Worm (Caenorhabditis elegans): ENCODE results near the gene F41E6.1.

F41E6.1 gene

ce11 chrV:8632788-8633187 lies 10.4 kb downstream of the F41E6.1 start:
- TF ChIP-seq unc-62 (GFP tag; optimal IDR thresholded peaks at IDR 0.05) (no peak), lsy-2 (tag; optimal IDR thresholded peaks at IDR 0.05) (no peak), cnd-1 (tag; optimal IDR thresholded peaks at IDR 0.05) (no peak), ceh-43 (GFP tag; optimal IDR thresholded peaks at IDR 0.05) (no peak), nhr-76 (tag; optimal IDR thresholded peaks at IDR 0.05) (no peak), M03D4.4 (tag; optimal IDR thresholded peaks at IDR 0.05) (no peak), sptf-1 (tag; optimal IDR thresholded peaks at IDR 0.05) (no peak), pha-4 (tag; optimal IDR thresholded peaks at IDR 0.05) (no peak), drap-1 (GFP tag; optimal IDR thresholded peaks at IDR 0.05) (no peak), mls-2 (tag; optimal IDR thresholded peaks at IDR 0.05) (no peak), tbx-8 (GFP tag; optimal IDR thresholded peaks at IDR 0.05) (no peak), unc-120 (tag; optimal IDR thresholded peaks at IDR 0.05; ENCODE audit: poor library complexity, severe bottlenecking) (no peak)

- no peak for TF ChIP-seq sptf-1 (tag; optimal IDR thresholded peaks at IDR 0.05)
- no peak for TF ChIP-seq ceh-83 (GFP tag; optimal IDR thresholded peaks at IDR 0.05)
- no peak for TF ChIP-seq sem-2 (GFP tag; optimal IDR thresholded peaks at IDR 0.05)
- no peak for TF ChIP-seq unc-62 (GFP tag; optimal IDR thresholded peaks at IDR 0.05)
- no peak for TF ChIP-seq ceh-43 (GFP tag; optimal IDR thresholded peaks at IDR 0.05)
- no peak for TF ChIP-seq nhr-2 (tag; optimal IDR thresholded peaks at IDR 0.05)
- no peak for TF ChIP-seq lin-32 (GFP tag; optimal IDR thresholded peaks at IDR 0.05)
- no peak for TF ChIP-seq ztf-11 (tag; optimal IDR thresholded peaks at IDR 0.05)
- no peak for TF ChIP-seq tbx-8 (GFP tag; optimal IDR thresholded peaks at IDR 0.05)
- TF ChIP-seq lin-13 (tag; optimal IDR thresholded peaks at IDR 0.05): no peak
- no peak for TF ChIP-seq lsy-2 (tag; optimal IDR thresholded peaks at IDR 0.05)
- no peak for TF ChIP-seq hlh-1 (tag; optimal IDR thresholded peaks at IDR 0.05)
- no peak for TF ChIP-seq M03D4.4 (tag; optimal IDR thresholded peaks at IDR 0.05)
- TF ChIP-seq cnd-1 (tag; optimal IDR thresholded peaks at IDR 0.05): no peak
- no peak for TF ChIP-seq unc-120 (tag; optimal IDR thresholded peaks at IDR 0.05; ENCODE audit: poor library complexity, severe bottlenecking)
- no peak for TF ChIP-seq bed-3 (GFP tag; optimal IDR thresholded peaks at IDR 0.05)
- no peak for TF ChIP-seq snpc-4 (tag; optimal IDR thresholded peaks at IDR 0.05)
- no peak for TF ChIP-seq pha-4 (tag; optimal IDR thresholded peaks at IDR 0.05)
These were observed 13.2 kb downstream of the F41E6.1 start, which contains the start of gene oac-29 for ce11 chrV:8635575-8635974. TSS of gene oac-29 (minus strand) at chrV:8635675.

ce11 chrV:8636907-8637306 lies 14.5 kb downstream of the F41E6.1 start, which contains the start of gene grl-12:
TSS of gene grl-12 (minus strand) at chrV:8637007.
- TF ChIP-seq unc-62 (GFP tag; optimal IDR thresholded peaks at IDR 0.05): no peak
- no peak for TF ChIP-seq nhr-237 (tag; optimal IDR thresholded peaks at IDR 0.05)
- TF ChIP-seq M03D4.4 (tag; optimal IDR thresholded peaks at IDR 0.05): no peak
- TF ChIP-seq nhr-76 (tag; optimal IDR thresholded peaks at IDR 0.05): no peak
- TF ChIP-seq unc-39 (tag; optimal IDR thresholded peaks at IDR 0.05): no peak
- TF ChIP-seq ceh-83 (GFP tag; optimal IDR thresholded peaks at IDR 0.05): no peak
- no peak for TF ChIP-seq sem-2 (GFP tag; optimal IDR thresholded peaks at IDR 0.05)
- no peak for TF ChIP-seq hlh-1 (tag; optimal IDR thresholded peaks at IDR 0.05)
- no peak for TF ChIP-seq unc-120 (tag; optimal IDR thresholded peaks at IDR 0.05; ENCODE audit: poor library complexity, severe bottlenecking)
- no peak for TF ChIP-seq elt-3 (tag; optimal IDR thresholded peaks at IDR 0.05)
- TF ChIP-seq zip-8 (tag; optimal IDR thresholded peaks at IDR 0.05): no peak
- TF ChIP-seq flh-1 (GFP tag; optimal IDR thresholded peaks at IDR 0.05): no peak
- TF ChIP-seq nhr-2 (tag; optimal IDR thresholded peaks at IDR 0.05): no peak
- TF ChIP-seq snpc-4 (tag; optimal IDR thresholded peaks at IDR 0.05): no peak
- no peak for TF ChIP-seq mab-5 (tag; optimal IDR thresholded peaks at IDR 0.05)
- no peak for TF ChIP-seq bed-3 (GFP tag; optimal IDR thresholded peaks at IDR 0.05)
- TF ChIP-seq sptf-1 (tag; optimal IDR thresholded peaks at IDR 0.05): no peak

ce11 chrV:8637666-8638271 lies 15.4 kb downstream of the F41E6.1 start, which contains the start of the genes F28A12.10 and acd-4:
TSS of gene F28A12.10 (minus strand) at chrV:8637766.
TSS of gene acd-4 (plus strand) at chrV:8638221.
- TF ChIP-seq ceh-43 (GFP tag; optimal IDR thresholded peaks at IDR 0.05) (no peak), nhr-237 (tag; optimal IDR thresholded peaks at IDR 0.05) (no peak), sptf-1 (tag; optimal IDR thresholded peaks at IDR 0.05) (no peak), drap-1 (GFP tag; optimal IDR thresholded peaks at IDR 0.05) (no peak), sem-2 (GFP tag; optimal IDR thresholded peaks at IDR 0.05) (no peak), mep-1 (tag; optimal IDR thresholded peaks at IDR 0.05) (no peak), nhr-2 (tag; optimal IDR thresholded peaks at IDR 0.05) (no peak), tbx-8 (GFP tag; optimal IDR thresholded peaks at IDR 0.05) (no peak), cnd-1 (tag; optimal IDR thresholded peaks at IDR 0.05) (no peak), unc-120 (tag; optimal IDR thresholded peaks at IDR 0.05; ENCODE audit: poor library complexity, severe bottlenecking) (no peak), nhr-12 (tag; optimal IDR thresholded peaks at IDR 0.05) (no peak), ham-2 (GFP tag; optimal IDR thresholded peaks at IDR 0.05) (no peak), ces-1 (GFP tag; optimal IDR thresholded peaks at IDR 0.05) (no peak), nhr-76 (tag; optimal IDR thresholded peaks at IDR 0.05) (no peak), lin-13 (tag; optimal IDR thresholded peaks at IDR 0.05) (no peak), elt-1 (tag; optimal IDR thresholded peaks at IDR 0.05; ENCODE audit: borderline replicate concordance, insufficient read depth) (no peak), snpc-4 (tag; optimal IDR thresholded peaks at IDR 0.05) (no peak), mab-5 (tag; optimal IDR thresholded peaks at IDR 0.05) (no peak)

Data from whole organism, mixed stage, embryonic.